Fruit fly (Drosophila melanogaster) whole organism, embryonic: ENCODE data around the gene Prat.

Experiments
- Atf-2 ChIP-seq: fragments of 200-800 bp; sonication (Bioruptor generic); optimal IDR thresholded peaks from 2 replicates; lab custom pipeline; 2016; ENCODE audit warnings: missing biosample characterization, missing genetic modification characterization
- B-H1 ChIP-seq: fragments of 200-800 bp; sonication (Bioruptor generic); IDR thresholded peaks from 3 replicates; pipeline ENCODE4 v1.3.6; 2022; ENCODE audit warnings: missing biosample characterization, missing genetic modification characterization
- CG10274 ChIP-seq: fragments of 200-800 bp; sonication (Bioruptor generic); optimal IDR thresholded peaks from 3 replicates; lab custom pipeline; 2017; ENCODE audit warnings: missing biosample characterization, mild to moderate bottlenecking, missing genetic modification characterization
- CG11398 ChIP-seq: fragments of 200-800 bp; sonication (Bioruptor generic); optimal IDR thresholded peaks from 2 replicates; lab custom pipeline; 2016; ENCODE audit warnings: missing biosample characterization, missing genetic modification characterization
- CG11560 ChIP-seq: fragments of 200-800 bp; sonication (Bioruptor generic); IDR thresholded peaks from 3 replicates; pipeline ENCODE4 v1.3.6; 2022; ENCODE audit warnings: missing biosample characterization, missing genetic modification characterization
- CG12071 ChIP-seq: fragments of 200-800 bp; sonication (Bioruptor generic); optimal IDR thresholded peaks from 3 replicates; lab custom pipeline; 2018; ENCODE audit warnings: missing biosample characterization, mild to moderate bottlenecking, missing genetic modification characterization
- CG13287 ChIP-seq: fragments of 200-800 bp; sonication (Bioruptor generic); IDR thresholded peaks from 2 replicates; pipeline ENCODE4 v1.3.6; 2022; ENCODE audit warnings: missing biosample characterization, missing genetic modification characterization; ENCODE audit not compliant: partially characterized antibody
- CG15011 ChIP-seq: fragments of 200-800 bp; sonication (Bioruptor generic); optimal IDR thresholded peaks from 3 replicates; lab custom pipeline; 2018; ENCODE audit warnings: missing biosample characterization, mild to moderate bottlenecking, missing genetic modification characterization
- CG15601 ChIP-seq: fragments of 200-800 bp; sonication (Bioruptor generic); optimal IDR thresholded peaks from 3 replicates; lab custom pipeline; 2019; ENCODE audit warnings: missing biosample characterization, mild to moderate bottlenecking, missing genetic modification characterization, moderate library complexity
- CG1603 ChIP-seq: fragments of 200-800 bp; sonication (Bioruptor generic); optimal IDR thresholded peaks from 2 replicates; lab custom pipeline; 2019; ENCODE audit warnings: missing biosample characterization, mild to moderate bottlenecking, missing genetic modification characterization, moderate library complexity
- CG16815 ChIP-seq: fragments of 200-800 bp; sonication (Bioruptor generic); optimal IDR thresholded peaks from 3 replicates; lab custom pipeline; 2017; ENCODE audit warnings: missing biosample characterization, mild to moderate bottlenecking, missing genetic modification characterization
- CG17359 ChIP-seq: fragments of 200-800 bp; sonication (Bioruptor generic); optimal IDR thresholded peaks from 3 replicates; lab custom pipeline; 2018; ENCODE audit warnings: missing biosample characterization, mild to moderate bottlenecking, missing genetic modification characterization, moderate library complexity
- CG17361 ChIP-seq: fragments of 200-800 bp; sonication (Bioruptor generic); IDR thresholded peaks from 3 replicates; pipeline ENCODE4 v1.3.6; 2022; ENCODE audit warnings: missing biosample characterization, missing genetic modification characterization
- CG17612 ChIP-seq: fragments of 200-800 bp; sonication (Bioruptor generic); IDR thresholded peaks from 2 replicates; pipeline ENCODE4 v1.3.6; 2022; ENCODE audit warnings: missing biosample characterization, missing genetic modification characterization
- CG17802 ChIP-seq: fragments of 200-800 bp; sonication (Bioruptor generic); optimal IDR thresholded peaks from 2 replicates; lab custom pipeline; 2018; ENCODE audit warnings: missing biosample characterization, mild to moderate bottlenecking, missing genetic modification characterization, moderate library complexity
- CG2116 ChIP-seq: fragments of 200-800 bp; sonication (Bioruptor generic); optimal IDR thresholded peaks from 3 replicates; lab custom pipeline; 2018; ENCODE audit warnings: missing biosample characterization, mild to moderate bottlenecking, missing genetic modification characterization
- CG2678 ChIP-seq: fragments of 200-800 bp; sonication (Bioruptor generic); optimal IDR thresholded peaks from 3 replicates; lab custom pipeline; 2019; ENCODE audit warnings: missing biosample characterization, mild to moderate bottlenecking, missing genetic modification characterization, moderate library complexity
- CG4424 ChIP-seq: fragments of 200-800 bp; sonication (Bioruptor generic); optimal IDR thresholded peaks from 3 replicates; lab custom pipeline; 2016; ENCODE audit warnings: missing biosample characterization, missing genetic modification characterization
- CG6175 ChIP-seq: fragments of 200-800 bp; sonication (Bioruptor generic); IDR thresholded peaks from 3 replicates; pipeline ENCODE4 v1.3.6; 2022; ENCODE audit warnings: missing biosample characterization, missing genetic modification characterization
- CG6654 ChIP-seq: fragments of 200-800 bp; sonication (Bioruptor generic); optimal IDR thresholded peaks from 2 replicates; lab custom pipeline; 2017; ENCODE audit warnings: missing biosample characterization, mild to moderate bottlenecking, missing genetic modification characterization
- CG6689 ChIP-seq: fragments of 200-800 bp; sonication (Bioruptor generic); IDR thresholded peaks from 2 replicates; pipeline ENCODE4 v1.3.6; 2022; ENCODE audit warnings: missing biosample characterization, missing genetic modification characterization
- CG6854 ChIP-seq: fragments of 200-800 bp; sonication (Bioruptor generic); optimal IDR thresholded peaks from 3 replicates; lab custom pipeline; 2017; ENCODE audit warnings: missing biosample characterization, mild to moderate bottlenecking, missing genetic modification characterization
- CG8388 ChIP-seq: fragments of 200-800 bp; sonication (Bioruptor generic); optimal IDR thresholded peaks from 2 replicates; lab custom pipeline; 2019; ENCODE audit warnings: missing biosample characterization, mild to moderate bottlenecking, missing genetic modification characterization, moderate library complexity
- CG9609 ChIP-seq: fragments of 200-800 bp; sonication (Bioruptor generic); optimal IDR thresholded peaks from 3 replicates; lab custom pipeline; 2016; ENCODE audit warnings: missing biosample characterization, missing genetic modification characterization
- Dad ChIP-seq: fragments of 200-800 bp; sonication (Bioruptor generic); optimal IDR thresholded peaks from 3 replicates; lab custom pipeline; 2016; ENCODE audit warnings: missing biosample characterization, missing genetic modification characterization
- Ets65A ChIP-seq: fragments of 200-800 bp; sonication (Bioruptor generic); peaks from one replicate; lab custom pipeline; 2016; ENCODE audit warnings: missing biosample characterization, missing genetic modification characterization
- HHEX ChIP-seq: fragments of 200-800 bp; sonication (Bioruptor generic); optimal IDR thresholded peaks from 3 replicates; lab custom pipeline; 2017; ENCODE audit warnings: missing biosample characterization, mild to moderate bottlenecking, missing genetic modification characterization, missing genetic modification reagents
- Mad ChIP-seq: fragments of 200-800 bp; sonication (Bioruptor generic); optimal IDR thresholded peaks from 2 replicates; lab custom pipeline; 2016; ENCODE audit warnings: missing biosample characterization, missing genetic modification characterization
- Myb ChIP-seq: fragments of 200-800 bp; sonication (Bioruptor generic); optimal IDR thresholded peaks from 2 replicates; lab custom pipeline; 2016; ENCODE audit warnings: missing biosample characterization, missing genetic modification characterization
- NfI ChIP-seq: fragments of 200-800 bp; sonication (Bioruptor generic); optimal IDR thresholded peaks from 3 replicates; lab custom pipeline; 2018; ENCODE audit warnings: missing biosample characterization, mild to moderate bottlenecking, missing genetic modification characterization, moderate library complexity
- Rfx ChIP-seq: fragments of 200-800 bp; sonication (Bioruptor generic); IDR thresholded peaks from 2 replicates; pipeline ENCODE4 v1.3.6; 2022; ENCODE audit warnings: missing biosample characterization, missing genetic modification characterization
- Taf1 ChIP-seq: fragments of 200-800 bp; sonication (Bioruptor generic); IDR thresholded peaks from 2 replicates; pipeline ENCODE4 v1.3.6; 2022; ENCODE audit warnings: missing biosample characterization, missing genetic modification characterization
- ase ChIP-seq: fragments of 200-800 bp; sonication (Bioruptor generic); IDR thresholded peaks from 3 replicates; pipeline ENCODE4 v1.3.6; 2022; ENCODE audit warnings: missing biosample characterization, missing genetic modification characterization
- cad ChIP-seq: fragments of >200 bp; optimal IDR thresholded peaks from 2 replicates; lab custom pipeline; 2017; ENCODE audit warnings: missing biosample characterization, missing genetic modification characterization
- cas ChIP-seq: fragments of 200-800 bp; sonication (Bioruptor generic); IDR thresholded peaks from 2 replicates; pipeline ENCODE4 v1.3.6; 2022; ENCODE audit warnings: missing biosample characterization, missing genetic modification characterization
- dysf ChIP-seq: fragments of 200-800 bp; sonication (Bioruptor generic); IDR thresholded peaks from 3 replicates; pipeline ENCODE4 v1.3.6; 2022; ENCODE audit warnings: missing biosample characterization, missing genetic modification characterization
- esg ChIP-seq: fragments of 200-800 bp; sonication (Bioruptor generic); conservative IDR thresholded peaks from 2 replicates; pipeline ENCODE4 v1.3.6; 2022; ENCODE audit warnings: missing biosample characterization, missing genetic modification characterization
- ewg ChIP-seq: fragments of 200-800 bp; sonication (Bioruptor generic); optimal IDR thresholded peaks from 3 replicates; lab custom pipeline; 2017; ENCODE audit warnings: mild to moderate bottlenecking, missing biosample characterization, missing genetic modification reagents, missing genetic modification characterization
- her ChIP-seq: fragments of 200-800 bp; sonication (Bioruptor generic); optimal IDR thresholded peaks from 2 replicates; lab custom pipeline; 2016; ENCODE audit warnings: missing biosample characterization, missing genetic modification characterization
- kah ChIP-seq: fragments of 200-800 bp; sonication (Bioruptor generic); optimal IDR thresholded peaks from 2 replicates; lab custom pipeline; 2018; ENCODE audit warnings: missing biosample characterization, mild to moderate bottlenecking, missing genetic modification characterization
- kay ChIP-seq: fragments of 200-800 bp; sonication (Bioruptor generic); optimal IDR thresholded peaks from 2 replicates; lab custom pipeline; 2016; ENCODE audit warnings: missing biosample characterization, missing genetic modification characterization
- lbe ChIP-seq: fragments of 200-800 bp; sonication (Bioruptor generic); optimal IDR thresholded peaks from 2 replicates; lab custom pipeline; 2016; ENCODE audit warnings: missing biosample characterization, mild to moderate bottlenecking, missing genetic modification characterization
- lov ChIP-seq, 2 experiments: fragments of 200-800 bp in 1 of 2; fragments of >200 bp in 1 of 2; sonication (Bioruptor generic) in 1 of 2; IDR thresholded peaks in 1 of 2; optimal IDR thresholded peaks in 1 of 2; 2 replicates in 1 of 2; 3 replicates in 1 of 2; pipeline versions ENCODE4 v1.3.6 to Lab custom; 2017 to 2022; ENCODE audit warnings: missing biosample characterization in 1 of 2, missing genetic modification characterization in 1 of 2
- mirr ChIP-seq: fragments of 200-800 bp; sonication (Bioruptor generic); optimal IDR thresholded peaks from 3 replicates; lab custom pipeline; 2018; ENCODE audit warnings: missing biosample characterization, mild to moderate bottlenecking, missing genetic modification characterization
- slp2 ChIP-seq: fragments of 200-800 bp; sonication (Bioruptor generic); optimal IDR thresholded peaks from 2 replicates; lab custom pipeline; 2016; ENCODE audit warnings: missing biosample characterization, missing genetic modification characterization
- tap ChIP-seq: fragments of 200-800 bp; optimal IDR thresholded peaks from 3 replicates; lab custom pipeline; 2019; ENCODE audit warnings: missing biosample characterization, mild to moderate bottlenecking, missing genetic modification characterization, moderate library complexity
- ttk ChIP-seq: fragments of 200-800 bp; sonication (Bioruptor generic); IDR thresholded peaks from 2 replicates; pipeline ENCODE4 v2.1.2; 2022; ENCODE audit warnings: missing biosample characterization, missing genetic modification characterization
- vvl ChIP-seq: fragments of 200-800 bp; sonication (Bioruptor generic); IDR thresholded peaks from 2 replicates; pipeline ENCODE4 v1.3.6; 2022; ENCODE audit warnings: missing biosample characterization, missing genetic modification characterization
- z ChIP-seq: fragments of 200-800 bp; sonication (Bioruptor generic); IDR thresholded peaks from 3 replicates; pipeline ENCODE4 v1.3.6; 2022; ENCODE audit warnings: missing biosample characterization, missing genetic modification characterization
- zen2 ChIP-seq: fragments of 200-800 bp; sonication (Bioruptor generic); IDR thresholded peaks from 3 replicates; pipeline ENCODE4 v1.3.6; 2022; ENCODE audit warnings: missing biosample characterization, missing genetic modification characterization; ENCODE audit not compliant: partially characterized antibody
- zf30C ChIP-seq: fragments of 200-800 bp; sonication (Bioruptor generic); optimal IDR thresholded peaks from 3 replicates; lab custom pipeline; 2018; ENCODE audit warnings: missing biosample characterization, mild to moderate bottlenecking, missing genetic modification characterization
- zfh1 ChIP-seq: fragments of 200-800 bp; sonication (Bioruptor generic); IDR thresholded peaks from 3 replicates; pipeline ENCODE4 v1.3.6; 2022; ENCODE audit warnings: missing biosample characterization, missing genetic modification characterization

Prat gene

dm6 chr3R:7920196-7920595 is 8.6 kb upstream of the Prat start, which contains the start of the genes CG10445 and lds (continued):
- TF ChIP-seq HHEX (no peak), z (GFP tag; lab: Robert Waterston, UW) (no peak), mirr (no peak), cad (GFP tag; lab: Kevin White, UChicago) (no peak), dysf (GFP tag; lab: Robert Waterston, UW) (no peak), CG17361 (no peak), CG11398 (no peak), Taf1 (GFP tag; lab: Robert Waterston, UW) (no peak), cas (no peak), CG6175 (GFP tag; lab: Robert Waterston, UW) (peak; percentile 72; the same call in 1 of the 3 replicates), CG15601 (no peak), ewg (GFP tag; lab: Kevin White, UChicago) (no peak), zf30C (GFP tag; lab: Kevin White, UChicago) (no peak), CG1603 (tag; lab: Kevin White, UChicago) (peak; percentile 89), CG6654 (GFP tag; lab: Kevin White, UChicago) (no peak), Ets65A (GFP tag; lab: Kevin White, UChicago) (peak; percentile 86), CG9609 (GFP tag; lab: Kevin White, UChicago) (peak; percentile 13), Rfx (GFP tag; lab: Robert Waterston, UW) (peak; percentile 67), CG4424 (GFP tag; lab: Kevin White, UChicago) (no peak), CG17612 (no peak), CG8388 (GFP tag; lab: Kevin White, UChicago) (no peak), CG2678 (no peak), ttk (GFP tag; lab: Robert Waterston, UW) (no peak), kay (GFP tag; lab: Kevin White, UChicago) (no peak), CG10274 (GFP tag; lab: Kevin White, UChicago) (no peak), CG6854 (no peak), Myb (GFP tag; lab: Kevin White, UChicago) (peak; percentile 72), lov (optimal IDR thresholded peaks at IDR 0.05; lab: Kevin White, UChicago) (no peak), lov (GFP tag; IDR thresholded peaks at IDR 0.05; lab: Robert Waterston, UW) (no peak), ase (GFP tag; lab: Robert Waterston, UW) (no peak), B-H1 (GFP tag; lab: Robert Waterston, UW) (no peak), CG12071 (GFP tag; lab: Kevin White, UChicago) (no peak), her (GFP tag; lab: Kevin White, UChicago) (peak; percentile 1), zfh1 (GFP tag; lab: Robert Waterston, UW) (0 out of 3 replicates have a peak, but pooled peaks have one; percentile 25), slp2 (GFP tag; lab: Kevin White, UChicago) (no peak), CG6689 (no peak), CG2116 (GFP tag; lab: Kevin White, UChicago) (peak; percentile 93), NfI (GFP tag; lab: Kevin White, UChicago) (no peak), CG15011 (GFP tag; lab: Kevin White, UChicago) (no peak), CG17359 (tag; lab: Kevin White, UChicago) (no peak), kah (GFP tag; lab: Kevin White, UChicago) (no peak), lbe (GFP tag; lab: Kevin White, UChicago) (no peak), CG17802 (tag; lab: Kevin White, UChicago) (peak; percentile 96), zen2 (GFP tag; lab: Robert Waterston, UW) (peak; percentile 71), Atf-2 (GFP tag; lab: Kevin White, UChicago) (no peak), Dad (no peak), CG16815 (GFP tag; lab: Kevin White, UChicago) (no peak), CG13287 (GFP tag; lab: Robert Waterston, UW) (peak; percentile 93), CG11560 (tag; lab: Robert Waterston, UW) (peak; percentile 72; the same call in 2 of the 3 replicates), tap (tag; lab: Kevin White, UChicago) (no peak), vvl (GFP tag; lab: Robert Waterston, UW) (peak; percentile 41; the same call in 1 of the 2 replicates), esg (GFP tag; lab: Robert Waterston, UW) (no peak), Mad (GFP tag; lab: Kevin White, UChicago) (no peak)
